Fruit fly (Drosophila melanogaster) whole organism, embryonic: ENCODE results near the gene CG34135.

Source experiments
- Abd-B ChIP-seq: fragments of 200-800 bp; sonication (Bioruptor generic); optimal IDR thresholded peaks from 2 replicates; lab custom pipeline; 2018; ENCODE audit warnings: missing biosample characterization, mild to moderate bottlenecking, missing genetic modification characterization, moderate library complexity
- Bgb ChIP-seq: fragments of 200-800 bp; sonication (Bioruptor generic); IDR thresholded peaks from 2 replicates; pipeline ENCODE4 v1.3.6; 2022; ENCODE audit warnings: missing biosample characterization, missing genetic modification characterization; ENCODE audit not compliant: partially characterized antibody
- Blimp-1 ChIP-seq: fragments of 200-800 bp; sonication (Bioruptor generic); optimal IDR thresholded peaks from 3 replicates; lab custom pipeline; 2018; ENCODE audit warnings: missing biosample characterization, missing genetic modification characterization, mild to moderate bottlenecking, moderate library complexity, missing genetic modification reagents
- Bteb2 ChIP-seq: fragments of 200-800 bp; sonication (Bioruptor generic); optimal IDR thresholded peaks from 2 replicates; lab custom pipeline; 2016; ENCODE audit warnings: missing biosample characterization, missing genetic modification characterization
- CG10267 ChIP-seq: fragments of 200-800 bp; sonication (Bioruptor generic); optimal IDR thresholded peaks from 2 replicates; lab custom pipeline; 2018; ENCODE audit warnings: missing biosample characterization, mild to moderate bottlenecking, missing genetic modification characterization, moderate library complexity
- CG10366 ChIP-seq: fragments of 200-800 bp; sonication (Bioruptor generic); IDR thresholded peaks from 2 replicates; pipeline ENCODE4 v1.3.6; 2022; ENCODE audit warnings: missing biosample characterization, missing genetic modification characterization
- CG12219 ChIP-seq: fragments of 200-800 bp; sonication (Bioruptor generic); optimal IDR thresholded peaks from 3 replicates; lab custom pipeline; 2018; ENCODE audit warnings: missing biosample characterization, mild to moderate bottlenecking, missing genetic modification characterization
- CG13424 ChIP-seq: fragments of 200-800 bp; sonication (Bioruptor generic); optimal IDR thresholded peaks from 2 replicates; lab custom pipeline; 2019; ENCODE audit warnings: missing biosample characterization, mild to moderate bottlenecking, missing genetic modification characterization, moderate library complexity
- CG13894 ChIP-seq: fragments of 200-800 bp; sonication (Bioruptor generic); optimal IDR thresholded peaks from 3 replicates; lab custom pipeline; 2018; ENCODE audit warnings: missing biosample characterization, mild to moderate bottlenecking, missing genetic modification characterization, moderate library complexity
- CG14667 ChIP-seq: fragments of 200-800 bp; sonication (Bioruptor generic); IDR thresholded peaks from 2 replicates; pipeline ENCODE4 v1.3.6; 2022; ENCODE audit warnings: missing biosample characterization, missing genetic modification characterization
- CG16863 ChIP-seq: fragments of 200-800 bp; sonication (Bioruptor generic); optimal IDR thresholded peaks from 3 replicates; lab custom pipeline; 2016; ENCODE audit warnings: missing biosample characterization, missing genetic modification characterization
- CG17361 ChIP-seq: fragments of 200-800 bp; sonication (Bioruptor generic); IDR thresholded peaks from 3 replicates; pipeline ENCODE4 v1.3.6; 2022; ENCODE audit warnings: missing biosample characterization, missing genetic modification characterization
- CG18262 ChIP-seq: fragments of 200-800 bp; optimal IDR thresholded peaks from 3 replicates; lab custom pipeline; 2019; ENCODE audit warnings: missing biosample characterization, mild to moderate bottlenecking, missing genetic modification characterization, moderate library complexity
- CG2120 ChIP-seq: fragments of 200-800 bp; sonication (Bioruptor generic); optimal IDR thresholded peaks from 3 replicates; lab custom pipeline; 2016; ENCODE audit warnings: missing biosample characterization, missing genetic modification characterization
- CG2202 ChIP-seq: fragments of 200-800 bp; sonication (Bioruptor generic); optimal IDR thresholded peaks from 2 replicates; lab custom pipeline; 2018; ENCODE audit warnings: missing biosample characterization, mild to moderate bottlenecking, missing genetic modification characterization
- CG33557 ChIP-seq: fragments of 200-800 bp; sonication (Bioruptor generic); optimal IDR thresholded peaks from 2 replicates; lab custom pipeline; 2019; ENCODE audit warnings: missing biosample characterization, mild to moderate bottlenecking, missing genetic modification characterization, moderate library complexity
- CG34224 ChIP-seq: fragments of 200-800 bp; sonication (Bioruptor generic); IDR thresholded peaks from 3 replicates; pipeline ENCODE4 v1.3.6; 2022; ENCODE audit warnings: missing biosample characterization, missing genetic modification characterization; ENCODE audit not compliant: partially characterized antibody
- CG4282 ChIP-seq: fragments of 200-800 bp; sonication (Bioruptor generic); optimal IDR thresholded peaks from 2 replicates; lab custom pipeline; 2016; ENCODE audit warnings: missing biosample characterization, missing genetic modification characterization
- CG5245 ChIP-seq: fragments of 200-800 bp; sonication (Bioruptor generic); optimal IDR thresholded peaks from 3 replicates; lab custom pipeline; 2016; ENCODE audit warnings: missing biosample characterization, missing genetic modification characterization
- CG7556 ChIP-seq: fragments of 200-800 bp; sonication (Bioruptor generic); optimal IDR thresholded peaks from 2 replicates; lab custom pipeline; 2017; ENCODE audit warnings: missing biosample characterization, mild to moderate bottlenecking, missing genetic modification characterization
- CG7928 ChIP-seq: fragments of 200-800 bp; sonication (Bioruptor generic); optimal IDR thresholded peaks from 2 replicates; lab custom pipeline; 2017; ENCODE audit warnings: missing biosample characterization, mild to moderate bottlenecking, missing genetic modification characterization
- CG7963 ChIP-seq: fragments of 200-800 bp; sonication (Bioruptor generic); IDR thresholded peaks from 3 replicates; pipeline ENCODE4 v1.3.6; 2022; ENCODE audit warnings: missing biosample characterization, missing genetic modification characterization; ENCODE audit not compliant: partially characterized antibody
- CG8478 ChIP-seq: fragments of >200 bp; optimal IDR thresholded peaks from 2 replicates; lab custom pipeline; 2018
- E2f2 ChIP-seq: fragments of 200-800 bp; sonication (Bioruptor generic); IDR thresholded peaks from 2 replicates; pipeline ENCODE4 v1.3.6; 2022; ENCODE audit warnings: missing biosample characterization, missing genetic modification characterization
- Elba2 ChIP-seq: fragments of 200-800 bp; sonication (Bioruptor generic); optimal IDR thresholded peaks from 3 replicates; lab custom pipeline; 2016; ENCODE audit warnings: missing biosample characterization, missing genetic modification characterization
- Ets97D ChIP-seq: fragments of 200-800 bp; sonication (Bioruptor generic); optimal IDR thresholded peaks from 3 replicates; lab custom pipeline; 2016; ENCODE audit warnings: missing biosample characterization, missing genetic modification characterization
- H2.0 ChIP-seq: fragments of 200-800 bp; sonication (Bioruptor generic); IDR thresholded peaks from 2 replicates; pipeline ENCODE4 v1.3.6; 2022; ENCODE audit warnings: missing biosample characterization, missing genetic modification characterization
- MBD-R2 ChIP-seq: fragments of 200-800 bp; sonication (Bioruptor generic); IDR thresholded peaks from 2 replicates; pipeline ENCODE4 v1.3.6; 2022; ENCODE audit warnings: missing biosample characterization, missing genetic modification characterization
- Max ChIP-seq: fragments of 200-800 bp; sonication (Bioruptor generic); optimal IDR thresholded peaks from 2 replicates; lab custom pipeline; 2016; ENCODE audit warnings: missing biosample characterization, mild to moderate bottlenecking, missing genetic modification characterization
- Med ChIP-seq: fragments of 200-800 bp; sonication (Bioruptor generic); peaks from one replicate; lab custom pipeline; 2016; ENCODE audit warnings: missing biosample characterization, missing genetic modification characterization, mild to moderate bottlenecking, inconsistent platforms, moderate library complexity
- Oli ChIP-seq: fragments of 200-800 bp; sonication (Bioruptor generic); optimal IDR thresholded peaks from 2 replicates; lab custom pipeline; 2018; ENCODE audit warnings: missing biosample characterization, mild to moderate bottlenecking, missing genetic modification characterization, moderate library complexity
- Pdp1 ChIP-seq, 2 experiments: fragments of 200-800 bp; sonication (Bioruptor generic); optimal IDR thresholded peaks; 3 replicates each; lab custom pipeline; 2016; ENCODE audit warnings: missing biosample characterization in 2 of 2, missing genetic modification characterization in 2 of 2, mild to moderate bottlenecking in 1 of 2, moderate library complexity in 1 of 2
- TFAM ChIP-seq: fragments of 200-800 bp; sonication (Bioruptor generic); optimal IDR thresholded peaks from 2 replicates; lab custom pipeline; 2017; ENCODE audit warnings: missing biosample characterization, missing genetic modification characterization, inconsistent platforms
- Xbp1 ChIP-seq: fragments of 200-800 bp; sonication (Bioruptor generic); optimal IDR thresholded peaks from 3 replicates; lab custom pipeline; 2016; ENCODE audit warnings: missing biosample characterization, mild to moderate bottlenecking, missing genetic modification characterization
- Xrp1 ChIP-seq: fragments of 200-800 bp; sonication (Bioruptor generic); IDR thresholded peaks from 2 replicates; pipeline ENCODE4 v1.3.6; 2022; ENCODE audit warnings: missing biosample characterization, missing genetic modification characterization
- ac ChIP-seq: fragments of 200-800 bp; sonication (Bioruptor generic); optimal IDR thresholded peaks from 3 replicates; lab custom pipeline; 2017; ENCODE audit warnings: missing biosample characterization, mild to moderate bottlenecking, missing genetic modification characterization
- bigmax ChIP-seq: fragments of 200-800 bp; sonication (Bioruptor generic); optimal IDR thresholded peaks from 2 replicates; lab custom pipeline; 2018; ENCODE audit warnings: missing biosample characterization, mild to moderate bottlenecking, missing genetic modification characterization
- crp ChIP-seq, 2 experiments: fragments of 200-800 bp; sonication (Bioruptor generic); optimal IDR thresholded peaks; 2 replicates in 1 of 2; 3 replicates in 1 of 2; lab custom pipeline; 2017; ENCODE audit warnings: missing biosample characterization in 2 of 2, missing genetic modification characterization in 2 of 2, mild to moderate bottlenecking in 1 of 2, moderate library complexity in 1 of 2
- dm ChIP-seq: fragments of 200-800 bp; sonication (Bioruptor generic); optimal IDR thresholded peaks from 3 replicates; lab custom pipeline; 2016; ENCODE audit warnings: missing biosample characterization, missing genetic modification characterization
- inv ChIP-seq: fragments of 200-800 bp; sonication (Bioruptor generic); IDR thresholded peaks from 2 replicates; pipeline ENCODE4 v1.3.6; 2022; ENCODE audit warnings: missing biosample characterization, missing genetic modification characterization; ENCODE audit not compliant: partially characterized antibody
- jing ChIP-seq: fragments of 200-800 bp; sonication (Bioruptor generic); optimal IDR thresholded peaks from 2 replicates; lab custom pipeline; 2018; ENCODE audit warnings: missing biosample characterization, mild to moderate bottlenecking, missing genetic modification characterization
- kay ChIP-seq: fragments of 200-800 bp; sonication (Bioruptor generic); optimal IDR thresholded peaks from 2 replicates; lab custom pipeline; 2016; ENCODE audit warnings: missing biosample characterization, missing genetic modification characterization
- pum ChIP-seq: fragments of 200-800 bp; sonication (Bioruptor generic); optimal IDR thresholded peaks from 2 replicates; lab custom pipeline; 2016; ENCODE audit warnings: missing biosample characterization, missing genetic modification characterization
- pzg ChIP-seq: fragments of 200-800 bp; sonication (Bioruptor generic); optimal IDR thresholded peaks from 3 replicates; lab custom pipeline; 2018; ENCODE audit warnings: missing biosample characterization, mild to moderate bottlenecking, missing genetic modification characterization, moderate library complexity
- row ChIP-seq: fragments of 200-800 bp; sonication (Bioruptor generic); IDR thresholded peaks from 3 replicates; pipeline ENCODE4 v1.3.6; 2022; ENCODE audit warnings: missing biosample characterization, missing genetic modification characterization
- sd ChIP-seq: fragments of 200-800 bp; sonication (Bioruptor generic); optimal IDR thresholded peaks from 3 replicates; lab custom pipeline; 2018; ENCODE audit warnings: missing biosample characterization, mild to moderate bottlenecking, missing genetic modification characterization, moderate library complexity
- sens-2 ChIP-seq: fragments of 200-800 bp; sonication (Bioruptor generic); IDR thresholded peaks from 2 replicates; pipeline ENCODE4 v1.3.6; 2022; ENCODE audit warnings: missing biosample characterization, missing genetic modification characterization
- sisA ChIP-seq: fragments of 200-800 bp; sonication (Bioruptor generic); IDR thresholded peaks from 2 replicates; pipeline ENCODE4 v1.3.6; 2022; ENCODE audit warnings: missing biosample characterization, missing genetic modification characterization
- slbo ChIP-seq: fragments of 200-800 bp; sonication (Bioruptor generic); IDR thresholded peaks from 2 replicates; pipeline ENCODE4 v1.3.6; 2022; ENCODE audit warnings: missing biosample characterization, missing genetic modification characterization
- sr ChIP-seq: fragments of 200-800 bp; sonication (Bioruptor generic); IDR thresholded peaks from 3 replicates; pipeline ENCODE4 v1.3.6; 2022; ENCODE audit warnings: missing biosample characterization, missing genetic modification characterization

The CG34135 gene

DNA sequence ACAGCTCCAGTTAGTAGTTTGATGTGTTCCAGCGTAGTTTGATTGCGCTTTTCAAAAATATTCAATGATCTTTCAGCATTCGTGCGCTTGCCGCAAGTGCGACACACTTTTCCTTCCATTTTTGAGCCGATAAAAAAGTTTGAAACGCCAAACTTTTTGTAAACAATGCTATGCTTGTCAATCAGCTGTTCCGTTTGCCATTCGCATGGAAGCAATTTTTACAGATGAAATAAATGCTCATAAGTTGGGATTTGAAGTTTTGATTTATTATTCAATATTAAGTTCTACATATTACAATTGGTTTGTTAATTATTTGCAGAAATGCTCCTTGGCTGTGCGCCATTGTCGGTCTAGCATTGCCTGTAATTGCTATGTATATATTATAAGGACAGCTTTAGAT, 38.4 kb downstream of the CG34135 start, which contains the start of gene ranshi:
Gene ranshi, minus strand, starts transcription at position 152 of the 400 bp plus-strand sequence.
- peak; percentile 77 for TF ChIP-seq MBD-R2 (GFP tag; lab: Robert Waterston, UW)
- TF ChIP-seq sr (GFP tag; lab: Robert Waterston, UW): no peak
- no peak for TF ChIP-seq Bteb2 (GFP tag; lab: Kevin White, UChicago)
- no peak for TF ChIP-seq Elba2 (GFP tag; lab: Kevin White, UChicago)
- TF ChIP-seq bigmax: no peak
- TF ChIP-seq jing (GFP tag; lab: Kevin White, UChicago): no peak
- no peak for TF ChIP-seq dm
- TF ChIP-seq CG34224 (GFP tag; lab: Robert Waterston, UW): 0 out of 3 replicates have a peak, but pooled peaks have one; percentile 16
- no peak for TF ChIP-seq ac (GFP tag; lab: Kevin White, UChicago)
- TF ChIP-seq Med (GFP tag; lab: Kevin White, UChicago): peak; percentile 28
- TF ChIP-seq pzg: peak; percentile 15
- no peak for TF ChIP-seq pum (GFP tag; lab: Kevin White, UChicago)
- no peak for TF ChIP-seq CG7963 (GFP tag; lab: Robert Waterston, UW)
- peak in 1 of 2 experiments; percentile 79 for TF ChIP-seq crp (GFP tag; optimal IDR thresholded peaks at IDR 0.05; lab: Kevin White, UChicago)
- TF ChIP-seq H2.0 (GFP tag; lab: Robert Waterston, UW): no peak
- TF ChIP-seq row (GFP tag; lab: Robert Waterston, UW): peak; percentile 11; the same call in 1 of the 3 replicates
- no peak for TF ChIP-seq sisA

DNA sequence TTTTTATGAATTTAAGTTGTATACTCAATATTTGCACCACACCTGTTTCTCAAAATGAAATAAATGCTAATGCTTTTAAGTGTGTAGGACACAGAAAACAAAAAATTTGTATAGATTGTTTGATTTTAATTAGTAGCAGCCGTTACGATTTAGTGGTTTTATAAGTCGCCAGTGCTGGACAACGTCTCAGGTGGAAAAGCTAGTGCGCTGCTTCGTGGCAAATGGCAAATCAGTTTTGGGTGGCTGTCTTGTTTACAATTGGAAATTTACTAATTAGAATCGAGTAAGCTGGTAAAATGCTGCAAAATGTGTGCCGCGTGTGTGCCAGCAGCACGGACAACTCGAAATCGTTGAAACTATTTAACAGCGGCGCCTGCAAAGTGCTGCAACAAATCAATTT, 41.4 kb downstream of the CG34135 start, which contains the start of gene CG8159:
Gene CG8159, plus strand, starts transcription at position 223 of the 400 bp plus-strand sequence.
- TF ChIP-seq CG16863 (GFP tag; lab: Kevin White, UChicago): no peak
- TF ChIP-seq CG14667: no peak
- TF ChIP-seq CG2120 (GFP tag; lab: Kevin White, UChicago): peak; percentile 6
- TF ChIP-seq Pdp1 (GFP tag; optimal IDR thresholded peaks at IDR 0.05; lab: Kevin White, UChicago): peak in 1 of 2 experiments; percentile 94
- TF ChIP-seq CG12219 (GFP tag; lab: Kevin White, UChicago): no peak
- no peak for TF ChIP-seq Blimp-1
- peak; percentile 81 for TF ChIP-seq CG10267 (tag; lab: Kevin White, UChicago)
- no peak for TF ChIP-seq CG7928 (GFP tag; lab: Kevin White, UChicago)
- TF ChIP-seq CG17361 (GFP tag; lab: Robert Waterston, UW): no peak
- no peak for TF ChIP-seq CG13894 (tag; lab: Kevin White, UChicago)
- TF ChIP-seq Max (GFP tag; lab: Kevin White, UChicago): no peak
- TF ChIP-seq sd (tag; lab: Kevin White, UChicago): no peak
- TF ChIP-seq E2f2: peak; percentile 68
- TF ChIP-seq sens-2 (GFP tag; lab: Robert Waterston, UW): no peak
- TF ChIP-seq Ets97D (GFP tag; lab: Kevin White, UChicago): peak; percentile 35
- no peak for TF ChIP-seq CG2202
- no peak for TF ChIP-seq Oli (tag; lab: Kevin White, UChicago)
- no peak for TF ChIP-seq CG4282
- no peak for TF ChIP-seq CG18262 (tag; lab: Kevin White, UChicago)
- TF ChIP-seq CG13424 (tag; lab: Kevin White, UChicago): no peak
- no peak for TF ChIP-seq CG8478
- no peak for TF ChIP-seq slbo (GFP tag; lab: Robert Waterston, UW)
- TF ChIP-seq CG10366 (GFP tag; lab: Robert Waterston, UW): no peak
- no peak for TF ChIP-seq CG7556 (GFP tag; lab: Kevin White, UChicago)
- TF ChIP-seq inv (GFP tag; lab: Robert Waterston, UW): no peak
- TF ChIP-seq Xrp1: no peak
- TF ChIP-seq CG5245 (GFP tag; lab: Kevin White, UChicago): no peak
- TF ChIP-seq Bgb: 0 out of 2 replicates have a peak, but pooled peaks have one; percentile 6
- TF ChIP-seq Abd-B: no peak
- TF ChIP-seq bigmax: no peak
- no peak for TF ChIP-seq CG33557 (GFP tag; lab: Kevin White, UChicago)
- TF ChIP-seq TFAM: no peak
- no peak for TF ChIP-seq kay (GFP tag; lab: Kevin White, UChicago)
- TF ChIP-seq Xbp1: no peak
